Worm (Caenorhabditis elegans) whole organism, L4 larva: ENCODE data around the gene F11D5.1.

Source experiments
- D1046.2 ChIP-seq: fragments of 200-800 bp; sonication (Bioruptor generic); IDR thresholded peaks from 2 replicates; pipeline ENCODE4 v1.3.6; 2022; ENCODE audit warnings: missing genetic modification characterization, missing compliant biosample characterization
- F10B5.3 ChIP-seq: sonication (generic microtip); optimal IDR thresholded peaks from 2 replicates; lab custom pipeline; 2016; ENCODE audit warnings: mild to moderate bottlenecking, missing genetic modification characterization, missing compliant biosample characterization
- F49E8.2 ChIP-seq: sonication (generic microtip); optimal IDR thresholded peaks from 2 replicates; lab custom pipeline; 2016; ENCODE audit warnings: missing compliant biosample characterization, mild to moderate bottlenecking, missing genetic modification characterization, borderline replicate concordance
- T26A8.4 ChIP-seq: fragments of 200-800 bp; sonication (Bioruptor generic); IDR thresholded peaks from 2 replicates; pipeline ENCODE4 v1.3.6; 2022; ENCODE audit warnings: missing genetic modification characterization, missing compliant biosample characterization
- ZK337.2 ChIP-seq: fragments of 200-800 bp; sonication (Bioruptor generic); IDR thresholded peaks from 2 replicates; pipeline ENCODE4 v1.3.6; 2022; ENCODE audit warnings: missing genetic modification reagents, missing genetic modification characterization, missing compliant biosample characterization
- ZK546.5 ChIP-seq, 2 experiments: sonication (generic microtip); optimal IDR thresholded peaks; 2 replicates each; lab custom pipeline; 2017; ENCODE audit warnings: missing biosample characterization in 2 of 2, missing genetic modification characterization in 2 of 2
- aha-1 ChIP-seq: fragments of 150-350 bp; peaks from one replicate; lab custom pipeline; 2014; ENCODE audit warnings: missing biosample characterization, missing genetic modification characterization
- aly-2 ChIP-seq: sonication (generic microtip); optimal IDR thresholded peaks from 2 replicates; lab custom pipeline; 2018; ENCODE audit warnings: missing biosample characterization, missing genetic modification characterization
- ama-1 ChIP-seq: fragments of 150-350 bp; optimal IDR thresholded peaks from 2 replicates; lab custom pipeline; 2014; ENCODE audit warnings: inconsistent platforms, mixed read lengths
- cey-2 ChIP-seq: sonication (generic microtip); optimal IDR thresholded peaks from 3 replicates; lab custom pipeline; 2017; ENCODE audit warnings: missing genetic modification characterization, mild to moderate bottlenecking, missing compliant biosample characterization, antibody characterized with exemption, borderline replicate concordance; ENCODE audit not compliant: insufficient read depth
- daf-12 ChIP-seq: fragments of 150-350 bp; optimal IDR thresholded peaks from 2 replicates; lab custom pipeline; 2014; ENCODE audit warnings: missing biosample characterization, missing genetic modification reagents, missing genetic modification characterization
- daf-16 ChIP-seq, 3 experiments: sonication (generic microtip); optimal IDR thresholded peaks; 2 replicates each; lab custom pipeline; 2016 to 2017; ENCODE audit warnings: missing genetic modification characterization in 3 of 3, missing genetic modification reagents in 3 of 3, mild to moderate bottlenecking in 2 of 3, missing compliant biosample characterization in 2 of 3, missing biosample characterization in 1 of 3, moderate library complexity in 1 of 3
- daf-19 ChIP-seq: fragments of 200-800 bp; sonication (Bioruptor generic); conservative IDR thresholded peaks from 2 replicates; pipeline ENCODE4 v1.3.6; 2022; ENCODE audit warnings: missing genetic modification characterization, missing compliant biosample characterization
- daf-8 ChIP-seq: fragments of 200-800 bp; sonication (Bioruptor generic); IDR thresholded peaks from 2 replicates; pipeline ENCODE4 v1.3.6; 2022; ENCODE audit warnings: missing genetic modification characterization, missing compliant biosample characterization
- dmd-6 ChIP-seq: fragments of 200-800 bp; sonication (Bioruptor generic); IDR thresholded peaks from 2 replicates; pipeline ENCODE4 v1.3.6; 2022; ENCODE audit warnings: missing genetic modification reagents, missing genetic modification characterization, missing compliant biosample characterization
- dmd-9 ChIP-seq: fragments of 200-800 bp; sonication (Bioruptor generic); IDR thresholded peaks from 2 replicates; pipeline ENCODE4 v1.3.6; 2022; ENCODE audit warnings: missing genetic modification reagents, missing genetic modification characterization, missing compliant biosample characterization
- dve-1 ChIP-seq: sonication (generic microtip); optimal IDR thresholded peaks from 2 replicates; lab custom pipeline; 2017; ENCODE audit warnings: antibody characterized with exemption, mild to moderate bottlenecking, missing genetic modification characterization, missing compliant biosample characterization; ENCODE audit not compliant: insufficient read depth
- egl-27 ChIP-seq: sonication (generic microtip); optimal IDR thresholded peaks from 3 replicates; lab custom pipeline; 2017; ENCODE audit warnings: missing biosample characterization, missing genetic modification reagents, missing genetic modification characterization
- egl-43 ChIP-seq: fragments of 200-800 bp; sonication (Bioruptor generic); IDR thresholded peaks from 2 replicates; pipeline ENCODE4 v1.3.6; 2022; ENCODE audit warnings: missing genetic modification reagents, missing genetic modification characterization, missing compliant biosample characterization
- fkh-10 ChIP-seq: fragments of 150-350 bp; optimal IDR thresholded peaks from 2 replicates; lab custom pipeline; 2014; ENCODE audit warnings: missing biosample characterization, missing genetic modification reagents, missing genetic modification characterization
- fos-1 ChIP-seq: fragments of 150-350 bp; optimal IDR thresholded peaks from 2 replicates; lab custom pipeline; 2014; ENCODE audit warnings: missing biosample characterization, missing genetic modification characterization
- gei-8 ChIP-seq: fragments of 200-800 bp; sonication (Bioruptor generic); optimal IDR thresholded peaks from 2 replicates; lab custom pipeline; 2018; ENCODE audit warnings: mild to moderate bottlenecking, missing genetic modification characterization, missing compliant biosample characterization
- hif-1 ChIP-seq, 2 experiments: sonication (generic microtip); optimal IDR thresholded peaks; 2 replicates each; lab custom pipeline; 2016 to 2017; ENCODE audit warnings: missing compliant biosample characterization in 2 of 2, missing genetic modification characterization in 2 of 2, missing genetic modification reagents in 2 of 2, missing genotype in 2 of 2, mild to moderate bottlenecking in 1 of 2
- hlh-11 ChIP-seq: fragments of 200-800 bp; sonication (Bioruptor generic); optimal IDR thresholded peaks from 2 replicates; lab custom pipeline; 2018; ENCODE audit warnings: mild to moderate bottlenecking, missing genetic modification characterization, missing compliant biosample characterization
- jun-1 ChIP-seq: fragments of 150-350 bp; optimal IDR thresholded peaks from 2 replicates; lab custom pipeline; 2014; ENCODE audit warnings: missing biosample characterization, missing genetic modification reagents, missing genetic modification characterization
- lim-7 ChIP-seq: fragments of 200-800 bp; sonication (Bioruptor generic); IDR thresholded peaks from 2 replicates; pipeline ENCODE4 v1.3.6; 2022; ENCODE audit warnings: missing genetic modification characterization, missing compliant biosample characterization
- lin-1 ChIP-seq: fragments of 200-800 bp; sonication (Bioruptor generic); IDR thresholded peaks from 2 replicates; pipeline ENCODE4 v1.3.6; 2022; ENCODE audit warnings: missing genetic modification reagents, missing genetic modification characterization, missing compliant biosample characterization
- lin-15B ChIP-seq: fragments of 150-350 bp; sonication (generic microtip); optimal IDR thresholded peaks from 3 replicates; lab custom pipeline; 2014; ENCODE audit warnings: missing biosample characterization, missing genetic modification characterization
- lin-38 ChIP-seq: fragments of 200-800 bp; sonication (Bioruptor generic); IDR thresholded peaks from 2 replicates; pipeline ENCODE4 v1.3.6; 2022; ENCODE audit warnings: missing genetic modification reagents, missing genetic modification characterization, missing compliant biosample characterization
- lir-3 ChIP-seq: sonication (generic microtip); optimal IDR thresholded peaks from 2 replicates; lab custom pipeline; 2016; ENCODE audit warnings: mild to moderate bottlenecking, missing genetic modification characterization, missing compliant biosample characterization
- madf-5 ChIP-seq, 2 experiments: fragments of 200-800 bp; sonication (Bioruptor generic); IDR thresholded peaks; 2 replicates each; pipeline ENCODE4 v1.3.6; 2022; ENCODE audit warnings: missing compliant biosample characterization in 2 of 2, missing genetic modification characterization in 2 of 2
- mdl-1 ChIP-seq, 2 experiments: fragments of 150-350 bp in 1 of 2; sonication (generic microtip) in 1 of 2; optimal IDR thresholded peaks; 2 replicates each; lab custom pipeline; 2014 to 2017; ENCODE audit warnings: missing biosample characterization in 2 of 2, missing genetic modification characterization in 2 of 2
- mdt-29 ChIP-seq: fragments of 200-800 bp; sonication (Bioruptor generic); IDR thresholded peaks from 2 replicates; pipeline ENCODE4 v1.3.6; 2022; ENCODE audit warnings: missing genetic modification reagents, missing genetic modification characterization, missing compliant biosample characterization
- mep-1 ChIP-seq: fragments of 150-350 bp; sonication (generic microtip); optimal IDR thresholded peaks from 3 replicates; lab custom pipeline; 2014; ENCODE audit warnings: missing biosample characterization, missing genetic modification characterization
- mxl-2 ChIP-seq: fragments of 200-800 bp; sonication (Bioruptor generic); conservative IDR thresholded peaks from 2 replicates; pipeline ENCODE4 v1.3.6; 2022; ENCODE audit warnings: missing genetic modification reagents, missing genetic modification characterization, missing compliant biosample characterization
- nhr-28 ChIP-seq: fragments of 150-350 bp; optimal IDR thresholded peaks from 2 replicates; lab custom pipeline; 2014; ENCODE audit warnings: missing biosample characterization, missing genetic modification characterization
- nhr-41 ChIP-seq: fragments of 200-800 bp; sonication (Bioruptor generic); IDR thresholded peaks from 2 replicates; pipeline ENCODE4 v1.3.6; 2022; ENCODE audit warnings: missing genetic modification reagents, missing genetic modification characterization, missing compliant biosample characterization
- nhr-42 ChIP-seq: fragments of 200-800 bp; sonication (Bioruptor generic); IDR thresholded peaks from 2 replicates; pipeline ENCODE4 v1.3.6; 2022; ENCODE audit warnings: missing genetic modification characterization, missing compliant biosample characterization
- nhr-76 ChIP-seq: fragments of 150-350 bp; optimal IDR thresholded peaks from 2 replicates; lab custom pipeline; 2014; ENCODE audit warnings: missing biosample characterization, missing genetic modification characterization
- nhr-77 ChIP-seq: fragments of 150-350 bp; optimal IDR thresholded peaks from 2 replicates; lab custom pipeline; 2014; ENCODE audit warnings: missing biosample characterization, missing genetic modification characterization
- pha-4 ChIP-seq, 2 experiments: fragments of 150-350 bp in 1 of 2; fragments of 200-800 bp in 1 of 2; sonication (Bioruptor generic) in 1 of 2; IDR thresholded peaks in 1 of 2; optimal IDR thresholded peaks in 1 of 2; 2 replicates each; pipeline versions ENCODE4 v1.3.6 to Lab custom; 2014 to 2022; ENCODE audit warnings: missing genetic modification characterization in 2 of 2, missing genetic modification reagents in 2 of 2, missing biosample characterization in 1 of 2, missing compliant biosample characterization in 1 of 2
- pqm-1 ChIP-seq: sonication (generic microtip); optimal IDR thresholded peaks from 2 replicates; lab custom pipeline; 2017; ENCODE audit warnings: missing biosample characterization, missing genetic modification characterization
- saeg-2 ChIP-seq: fragments of 200-800 bp; sonication (Bioruptor generic); IDR thresholded peaks from 2 replicates; pipeline ENCODE4 v1.3.6; 2022; ENCODE audit warnings: missing genetic modification reagents, missing genetic modification characterization, missing compliant biosample characterization
- sdz-12 ChIP-seq: fragments of 200-800 bp; sonication (Bioruptor generic); optimal IDR thresholded peaks from 2 replicates; lab custom pipeline; 2018; ENCODE audit warnings: mild to moderate bottlenecking, missing genetic modification characterization, missing compliant biosample characterization
- spr-3 ChIP-seq: fragments of 200-800 bp; sonication (Bioruptor generic); optimal IDR thresholded peaks from 2 replicates; lab custom pipeline; 2018; ENCODE audit warnings: mild to moderate bottlenecking, missing genetic modification characterization, missing compliant biosample characterization
- unc-39 ChIP-seq: sonication (generic microtip); optimal IDR thresholded peaks from 2 replicates; lab custom pipeline; 2017; ENCODE audit warnings: missing biosample characterization, missing genetic modification characterization
- zfp-2 ChIP-seq: sonication (generic microtip); optimal IDR thresholded peaks from 2 replicates; lab custom pipeline; 2016; ENCODE audit warnings: mild to moderate bottlenecking, missing genetic modification characterization, missing compliant biosample characterization
- zip-2 ChIP-seq: fragments of 150-350 bp; optimal IDR thresholded peaks from 2 replicates; lab custom pipeline; 2014; ENCODE audit warnings: missing biosample characterization, missing genetic modification characterization
- ztf-11 ChIP-seq: fragments of 150-350 bp; optimal IDR thresholded peaks from 2 replicates; lab custom pipeline; 2014; ENCODE audit warnings: missing biosample characterization, missing genetic modification characterization
- ztf-7 ChIP-seq: fragments of 150-350 bp; optimal IDR thresholded peaks from 2 replicates; lab custom pipeline; 2014; ENCODE audit warnings: missing biosample characterization, missing genetic modification characterization

The F11D5.1 gene

DNA sequence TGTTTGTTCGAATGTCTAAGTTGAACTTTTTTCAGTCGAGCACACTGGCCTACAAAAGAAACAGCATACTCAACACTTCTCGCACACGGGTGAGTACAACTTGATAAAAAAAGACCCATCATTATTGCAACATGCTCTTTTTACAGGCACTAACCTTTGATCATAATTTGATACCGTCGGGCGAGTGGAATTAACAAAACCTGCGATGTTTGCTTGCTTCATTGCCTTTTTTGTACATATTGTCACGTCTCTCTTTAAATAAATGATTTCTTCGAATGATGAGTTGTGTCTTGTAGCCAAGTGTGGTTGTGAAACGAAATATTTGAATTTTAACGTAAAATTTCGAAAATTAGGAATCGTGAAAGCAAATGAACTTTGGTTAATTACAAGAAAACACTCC is 47.5 kb upstream of the F11D5.1 start:
- TF ChIP-seq saeg-2 (GFP tag; lab: Robert Waterston, UW), result no peak
- TF ChIP-seq mdt-29 (GFP tag; lab: Robert Waterston, UW), result no peak
- TF ChIP-seq ZK546.5 (tag; optimal IDR thresholded peaks at IDR 0.05; lab: Kevin White, UChicago), result no peak
- peak; percentile 72 for TF ChIP-seq pqm-1 (tag; lab: Kevin White, UChicago)
- TF ChIP-seq hlh-11 (tag; lab: Kevin White, UChicago), result peak; percentile 58
- TF ChIP-seq dmd-9 (GFP tag; lab: Robert Waterston, UW), result no peak
- no peak for TF ChIP-seq F10B5.3 (tag; lab: Kevin White, UChicago)
- TF ChIP-seq lin-38 (GFP tag; lab: Robert Waterston, UW), result no peak
- no peak for TF ChIP-seq daf-8 (GFP tag; lab: Robert Waterston, UW)
- no peak for TF ChIP-seq ama-1 (lab: Kevin White, UChicago)
- peak; percentile 67 for TF ChIP-seq aha-1 (tag; lab: Kevin White, UChicago)
- TF ChIP-seq sdz-12, result no peak
- no peak for TF ChIP-seq pha-4 (GFP tag; IDR thresholded peaks at IDR 0.05; lab: Robert Waterston, UW)
- no peak for TF ChIP-seq pha-4 (tag; optimal IDR thresholded peaks at IDR 0.05; lab: Kevin White, UChicago)
- TF ChIP-seq zip-2 (tag; lab: Kevin White, UChicago), result no peak
- no peak for TF ChIP-seq egl-27 (tag; lab: Kevin White, UChicago)
- TF ChIP-seq egl-43 (GFP tag; lab: Robert Waterston, UW), result no peak
- no peak for TF ChIP-seq nhr-41 (GFP tag; lab: Robert Waterston, UW)
- TF ChIP-seq dmd-6 (GFP tag; lab: Robert Waterston, UW), result peak; percentile 69
- no peak for TF ChIP-seq spr-3 (GFP tag; lab: Kevin White, UChicago)
- no peak for TF ChIP-seq lin-1
- TF ChIP-seq mxl-2, result no peak
- TF ChIP-seq mdl-1 (tag; optimal IDR thresholded peaks at IDR 0.05; lab: Kevin White, UChicago), result peak in 1 of 2 experiments; percentile 43
- no peak for TF ChIP-seq mep-1 (tag; lab: Kevin White, UChicago)
- no peak for TF ChIP-seq jun-1 (tag; lab: Kevin White, UChicago)
- TF ChIP-seq daf-12 (tag; lab: Kevin White, UChicago), result no peak
- TF ChIP-seq gei-8 (GFP tag; lab: Kevin White, UChicago), result no peak
- TF ChIP-seq nhr-28 (tag; lab: Kevin White, UChicago), result peak; percentile 85
- no peak for TF ChIP-seq daf-19 (GFP tag; lab: Robert Waterston, UW)
- TF ChIP-seq madf-5 (GFP tag; IDR thresholded peaks at IDR 0.05; lab: Robert Waterston, UW), result no peak
- TF ChIP-seq hif-1 (tag; optimal IDR thresholded peaks at IDR 0.05; lab: Kevin White, UChicago), result no peak
- TF ChIP-seq D1046.2 (GFP tag; lab: Robert Waterston, UW), result no peak
- TF ChIP-seq dve-1, result peak; percentile 55
- no peak for TF ChIP-seq lim-7 (GFP tag; lab: Robert Waterston, UW)
- no peak for TF ChIP-seq nhr-42
- TF ChIP-seq ztf-11 (tag; lab: Kevin White, UChicago), result no peak
- no peak for TF ChIP-seq ZK337.2 (GFP tag; lab: Robert Waterston, UW)
- TF ChIP-seq zfp-2 (tag; lab: Kevin White, UChicago), result no peak
- TF ChIP-seq aly-2 (tag; lab: Kevin White, UChicago), result no peak
- TF ChIP-seq nhr-77 (tag; lab: Kevin White, UChicago), result peak; percentile 20
- no peak for TF ChIP-seq lin-15B (tag; lab: Kevin White, UChicago)
- TF ChIP-seq nhr-76 (tag; lab: Kevin White, UChicago), result no peak
- no peak for TF ChIP-seq ztf-7 (tag; lab: Kevin White, UChicago)
- no peak for TF ChIP-seq T26A8.4 (GFP tag; lab: Robert Waterston, UW)
- TF ChIP-seq unc-39 (tag; lab: Kevin White, UChicago), result no peak
- no peak for TF ChIP-seq lir-3 (tag; lab: Kevin White, UChicago)
- no peak for TF ChIP-seq cey-2 (tag; lab: Kevin White, UChicago)
- no peak for TF ChIP-seq daf-16 (GFP tag; optimal IDR thresholded peaks at IDR 0.05; lab: Kevin White, UChicago)
- TF ChIP-seq daf-16 (tag; optimal IDR thresholded peaks at IDR 0.05; lab: Kevin White, UChicago), result peak; percentile 53
- TF ChIP-seq fkh-10, result no peak
- no peak for TF ChIP-seq F49E8.2 (tag; lab: Kevin White, UChicago)
- TF ChIP-seq fos-1 (tag; lab: Kevin White, UChicago), result no peak
